Fruit fly (Drosophila melanogaster): Measurements from ENCODE around the gene CAH8.

The CAH8 gene

DNA sequence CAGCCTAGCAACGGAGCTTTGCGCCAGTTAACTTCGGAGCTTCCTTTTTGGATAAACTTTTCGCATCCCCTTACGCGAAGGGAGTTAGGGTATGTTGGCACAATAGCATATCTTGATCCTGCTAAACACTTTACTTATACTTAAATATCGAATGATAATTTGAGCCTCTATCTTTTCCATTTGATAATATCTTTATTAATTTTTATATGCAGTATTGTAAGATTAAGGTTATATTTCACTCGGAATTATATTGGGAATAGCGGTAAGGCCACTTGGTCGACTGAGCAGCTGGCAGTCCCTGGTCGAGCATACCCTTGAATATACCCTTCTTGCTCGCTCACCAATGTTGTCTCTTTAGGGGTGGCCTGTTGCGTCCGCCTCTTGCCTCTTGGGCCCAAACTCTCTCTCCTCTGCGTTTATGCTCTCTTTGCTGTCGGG, 20.7 kb downstream of the CAH8 start (continued):
- TF ChIP-seq Hr4 (GFP tag; optimal IDR thresholded peaks at IDR 0.05), result peak; percentile 54
- no peak for TF ChIP-seq fd85E (GFP tag; optimal IDR thresholded peaks at IDR 0.05)
- TF ChIP-seq Hr39 (GFP tag; optimal IDR thresholded peaks at IDR 0.05), result peak; percentile 37
- peak; percentile 43 for TF ChIP-seq spab (GFP tag; optimal IDR thresholded peaks at IDR 0.05)
- peak; percentile 62 for TF ChIP-seq CG10631 (GFP tag; optimal IDR thresholded peaks at IDR 0.05)
- TF ChIP-seq CG32006 (GFP tag; optimal IDR thresholded peaks at IDR 0.05), result peak; percentile 67
- TF ChIP-seq salr (GFP tag; optimal IDR thresholded peaks at IDR 0.05), result no peak

DNA sequence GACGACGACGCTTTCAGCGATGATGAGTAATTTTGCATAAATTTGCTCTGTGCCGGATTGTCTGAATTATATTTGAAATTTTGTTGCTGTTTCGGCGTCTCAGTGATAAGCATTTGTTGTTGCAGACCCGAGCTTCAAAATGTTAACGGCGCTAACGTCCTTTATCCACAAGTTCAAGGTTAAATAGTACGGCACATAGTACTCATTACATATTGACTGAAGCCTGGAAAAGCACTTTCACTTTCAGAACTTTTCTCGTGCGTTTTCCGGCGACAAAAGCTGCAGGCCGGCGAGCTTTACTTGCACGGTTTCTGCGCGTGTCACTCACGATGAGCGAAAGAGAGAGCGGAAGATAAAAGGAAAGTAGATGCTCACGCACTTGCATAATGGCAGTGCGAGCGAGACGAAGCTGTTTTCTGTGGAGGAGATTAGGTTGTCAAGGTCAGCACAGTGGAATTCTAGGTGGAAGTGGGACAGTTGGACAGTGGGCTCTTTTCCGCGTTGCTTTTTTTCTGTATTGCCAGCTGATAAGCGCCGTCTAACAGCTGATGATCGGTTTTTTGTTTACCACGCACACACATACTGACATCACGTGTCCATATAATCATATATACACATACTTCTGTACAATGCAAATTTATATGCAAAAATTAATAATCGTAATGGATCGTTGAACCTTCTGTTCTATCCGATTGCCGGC, 21.3 kb downstream of the CAH8 start:
- TF ChIP-seq Blimp-1 (GFP tag; optimal IDR thresholded peaks at IDR 0.05) (peak; percentile 66), Ets21C (GFP tag; optimal IDR thresholded peaks at IDR 0.05) (no peak), CG11902 (GFP tag; optimal IDR thresholded peaks at IDR 0.05) (no peak), CG6792 (GFP tag; optimal IDR thresholded peaks at IDR 0.05) (no peak), esn (GFP tag; optimal IDR thresholded peaks at IDR 0.05) (no peak), CG6276 (GFP tag; optimal IDR thresholded peaks at IDR 0.05) (no peak), acj6 (GFP tag; optimal IDR thresholded peaks at IDR 0.05) (no peak), eg (GFP tag; IDR thresholded peaks at IDR 0.05) (peak; percentile 7; the same call in 2 of the 3 replicates), CG6163 (GFP tag; IDR thresholded peaks at IDR 0.05) (peak; percentile 30; the same call in 2 of the 3 replicates), ss (GFP tag; optimal IDR thresholded peaks at IDR 0.05) (no peak), vri (GFP tag; optimal IDR thresholded peaks at IDR 0.05) (peak; percentile 83), cyc (GFP tag; optimal IDR thresholded peaks at IDR 0.05) (no peak), dac (GFP tag; optimal IDR thresholded peaks at IDR 0.05) (no peak), OdsH (GFP tag; optimal IDR thresholded peaks at IDR 0.05) (no peak), CG34406 (GFP tag; optimal IDR thresholded peaks at IDR 0.05) (no peak), CG8319 (GFP tag; optimal IDR thresholded peaks at IDR 0.05) (no peak), Hr39 (GFP tag; optimal IDR thresholded peaks at IDR 0.05) (peak; percentile 32), lz (GFP tag; optimal IDR thresholded peaks at IDR 0.05) (no peak), net (GFP tag; optimal IDR thresholded peaks at IDR 0.05) (no peak), Hr38 (GFP tag; optimal IDR thresholded peaks at IDR 0.05) (no peak), dsx (GFP tag; optimal IDR thresholded peaks at IDR 0.05; ENCODE audit: poor library complexity, severe bottlenecking) (no peak), CG8632 (GFP tag; optimal IDR thresholded peaks at IDR 0.05) (no peak), Lpt (GFP tag; optimal IDR thresholded peaks at IDR 0.05) (no peak), Gug (GFP tag; IDR thresholded peaks at IDR 0.05) (no peak), Eip75B (GFP tag; optimal IDR thresholded peaks at IDR 0.05) (no peak), CG15336 (GFP tag; IDR thresholded peaks at IDR 0.05) (peak; percentile 33; the same call in 1 of the 2 replicates), pdm3 (GFP tag; optimal IDR thresholded peaks at IDR 0.05) (no peak), CG3919 (GFP tag; optimal IDR thresholded peaks at IDR 0.05) (no peak), CG11762 (GFP tag; optimal IDR thresholded peaks at IDR 0.05; ENCODE audit: insufficient read depth) (peak; percentile 1), svp (GFP tag) (peak; percentile 83), CG16779 (tag; optimal IDR thresholded peaks at IDR 0.05) (no peak), Hr4 (GFP tag; optimal IDR thresholded peaks at IDR 0.05) (no peak), CG32006 (GFP tag; optimal IDR thresholded peaks at IDR 0.05) (no peak), Smox (GFP tag; optimal IDR thresholded peaks at IDR 0.05) (no peak), fkh (GFP tag; optimal IDR thresholded peaks at IDR 0.05) (no peak), CG1621 (tag; optimal IDR thresholded peaks at IDR 0.05) (no peak)

Measured in whole organism, prepupa.